Fruit fly (Drosophila melanogaster): ENCODE data around the gene CG14342.

CG14342 gene

dm6 chr2L:1163538-1164143, 40.4 kb upstream of the CG14342 start, which contains the start of gene CG5080:
CG5080 (minus strand) TSS chr2L:1163886.
- no peak for TF ChIP-seq kay (GFP tag; ENCODE audit: borderline replicate concordance)
- TF ChIP-seq tj (GFP tag; optimal IDR thresholded peaks at IDR 0.05) = no peak
- no peak for TF ChIP-seq Crg-1 (GFP tag; optimal IDR thresholded peaks at IDR 0.05)
- no peak for TF ChIP-seq CG12768 (GFP tag; optimal IDR thresholded peaks at IDR 0.05)
- no peak for TF ChIP-seq Mnt (GFP tag; optimal IDR thresholded peaks at IDR 0.05)
- no peak for TF ChIP-seq CG5204 (GFP tag; optimal IDR thresholded peaks at IDR 0.05)
- no peak for TF ChIP-seq cic (GFP tag; optimal IDR thresholded peaks at IDR 0.05)
- TF ChIP-seq bab1 (GFP tag; optimal IDR thresholded peaks at IDR 0.05) = no peak
- TF ChIP-seq CG1620 (GFP tag; optimal IDR thresholded peaks at IDR 0.05) = no peak
- no peak for TF ChIP-seq toe (GFP tag; optimal IDR thresholded peaks at IDR 0.05)
- TF ChIP-seq CG7045 (GFP tag; optimal IDR thresholded peaks at IDR 0.05) = no peak
- no peak for TF ChIP-seq CG11617 (GFP tag; optimal IDR thresholded peaks at IDR 0.05)
- TF ChIP-seq CG7101 (tag; optimal IDR thresholded peaks at IDR 0.05) = no peak
- no peak for TF ChIP-seq ovo (GFP tag; optimal IDR thresholded peaks at IDR 0.05)
- TF ChIP-seq CG14711 (tag; optimal IDR thresholded peaks at IDR 0.05) = no peak
- TF ChIP-seq cnc (optimal IDR thresholded peaks at IDR 0.05) = no peak
- no peak for TF ChIP-seq Hr96 (GFP tag; optimal IDR thresholded peaks at IDR 0.05)
- no peak for TF ChIP-seq pad (GFP tag; optimal IDR thresholded peaks at IDR 0.05)
- TF ChIP-seq CG33017 (tag; optimal IDR thresholded peaks at IDR 0.05) = no peak

- TF ChIP-seq CG7101 (tag; optimal IDR thresholded peaks at IDR 0.05) = no peak
- TF ChIP-seq CG33017 (tag; optimal IDR thresholded peaks at IDR 0.05) = no peak
- no peak for TF ChIP-seq Clk (GFP tag; optimal IDR thresholded peaks at IDR 0.05)
- no peak for TF ChIP-seq CG7045 (GFP tag; optimal IDR thresholded peaks at IDR 0.05)
- TF ChIP-seq ovo (GFP tag; optimal IDR thresholded peaks at IDR 0.05) = peak; percentile 92
- TF ChIP-seq Mnt (GFP tag; optimal IDR thresholded peaks at IDR 0.05) = no peak
- TF ChIP-seq pad (GFP tag; optimal IDR thresholded peaks at IDR 0.05) = no peak
- TF ChIP-seq CG14711 (tag; optimal IDR thresholded peaks at IDR 0.05) = no peak
- no peak for TF ChIP-seq kay (GFP tag; ENCODE audit: borderline replicate concordance)
- no peak for TF ChIP-seq Crg-1 (GFP tag; optimal IDR thresholded peaks at IDR 0.05)
- peak; percentile 13 for TF ChIP-seq bab1 (GFP tag; optimal IDR thresholded peaks at IDR 0.05)
- no peak for TF ChIP-seq CG1620 (GFP tag; optimal IDR thresholded peaks at IDR 0.05)
- no peak for TF ChIP-seq toe (GFP tag; optimal IDR thresholded peaks at IDR 0.05)
- TF ChIP-seq tj (GFP tag; optimal IDR thresholded peaks at IDR 0.05) = peak; percentile 88
- no peak for TF ChIP-seq cnc (optimal IDR thresholded peaks at IDR 0.05)
- TF ChIP-seq CG5204 (GFP tag; optimal IDR thresholded peaks at IDR 0.05) = no peak
- TF ChIP-seq CG11617 (GFP tag; optimal IDR thresholded peaks at IDR 0.05) = no peak
Observed at dm6 chr2L:1164294-1164693, 39.7 kb upstream of the CG14342 start, which contains the start of gene IntS14. IntS14 (plus strand) TSS chr2L:1164443.

- TF ChIP-seq pad (GFP tag; optimal IDR thresholded peaks at IDR 0.05) (no peak), Mnt (GFP tag; optimal IDR thresholded peaks at IDR 0.05) (no peak), kay (GFP tag; ENCODE audit: borderline replicate concordance) (no peak), Hr96 (GFP tag; optimal IDR thresholded peaks at IDR 0.05) (no peak), toe (GFP tag; optimal IDR thresholded peaks at IDR 0.05) (no peak), tj (GFP tag; optimal IDR thresholded peaks at IDR 0.05) (no peak), CG14711 (tag; optimal IDR thresholded peaks at IDR 0.05) (no peak), cic (GFP tag; optimal IDR thresholded peaks at IDR 0.05) (no peak)
Observed at dm6 chr2L:1166326-1166725, 37.7 kb upstream of the CG14342 start, which contains the start of gene CG14341. CG14341 (plus strand) TSS chr2L:1166506.

- TF ChIP-seq Mnt (GFP tag; optimal IDR thresholded peaks at IDR 0.05) (peak; percentile 77), Clk (GFP tag; optimal IDR thresholded peaks at IDR 0.05) (peak; percentile 53), bab1 (GFP tag; optimal IDR thresholded peaks at IDR 0.05) (peak; percentile 69), CG7101 (tag; optimal IDR thresholded peaks at IDR 0.05) (peak; percentile 78), CG5204 (GFP tag; optimal IDR thresholded peaks at IDR 0.05) (no peak), toe (GFP tag; optimal IDR thresholded peaks at IDR 0.05) (peak; percentile 92), cnc (optimal IDR thresholded peaks at IDR 0.05) (no peak), CG33017 (tag; optimal IDR thresholded peaks at IDR 0.05) (peak; percentile 65), pad (GFP tag; optimal IDR thresholded peaks at IDR 0.05) (peak; percentile 62), Hr96 (GFP tag; optimal IDR thresholded peaks at IDR 0.05) (peak; percentile 80), CG1620 (GFP tag; optimal IDR thresholded peaks at IDR 0.05) (peak; percentile 90), tj (GFP tag; optimal IDR thresholded peaks at IDR 0.05) (peak; percentile 89), CG14711 (tag; optimal IDR thresholded peaks at IDR 0.05) (peak; percentile 56), ovo (GFP tag; optimal IDR thresholded peaks at IDR 0.05) (peak; percentile 74), CG12768 (GFP tag; optimal IDR thresholded peaks at IDR 0.05) (peak; percentile 80), kay (GFP tag; ENCODE audit: borderline replicate concordance) (no peak), CG11617 (GFP tag; optimal IDR thresholded peaks at IDR 0.05) (peak; percentile 79), CG7045 (GFP tag; optimal IDR thresholded peaks at IDR 0.05) (peak; percentile 66), Crg-1 (GFP tag; optimal IDR thresholded peaks at IDR 0.05) (peak; percentile 77), cic (GFP tag; optimal IDR thresholded peaks at IDR 0.05) (peak; percentile 92)
Observed at dm6 chr2L:1169867-1170415, 34.1 kb upstream of the CG14342 start, which contains the start of the genes CG31922 and Plap. CG31922 (plus strand) TSS chr2L:1170181. Plap (minus strand) TSS chr2L:1170365.

- TF ChIP-seq CG14711 (tag; optimal IDR thresholded peaks at IDR 0.05) = peak; percentile 78
- peak; percentile 94 for TF ChIP-seq toe (GFP tag; optimal IDR thresholded peaks at IDR 0.05)
- peak; percentile 79 for TF ChIP-seq CG12768 (GFP tag; optimal IDR thresholded peaks at IDR 0.05)
- TF ChIP-seq CG1620 (GFP tag; optimal IDR thresholded peaks at IDR 0.05) = peak; percentile 90
- no peak for TF ChIP-seq kay (GFP tag; ENCODE audit: borderline replicate concordance)
- TF ChIP-seq CG7045 (GFP tag; optimal IDR thresholded peaks at IDR 0.05) = peak; percentile 82
- TF ChIP-seq ovo (GFP tag; optimal IDR thresholded peaks at IDR 0.05) = peak; percentile 87
- no peak for TF ChIP-seq cnc (optimal IDR thresholded peaks at IDR 0.05)
- TF ChIP-seq CG5204 (GFP tag; optimal IDR thresholded peaks at IDR 0.05) = no peak
- TF ChIP-seq CG33017 (tag; optimal IDR thresholded peaks at IDR 0.05) = peak; percentile 78
- peak; percentile 69 for TF ChIP-seq tj (GFP tag; optimal IDR thresholded peaks at IDR 0.05)
- peak; percentile 74 for TF ChIP-seq pad (GFP tag; optimal IDR thresholded peaks at IDR 0.05)
- peak; percentile 81 for TF ChIP-seq CG11617 (GFP tag; optimal IDR thresholded peaks at IDR 0.05)
- TF ChIP-seq Mnt (GFP tag; optimal IDR thresholded peaks at IDR 0.05) = peak; percentile 84
- peak; percentile 90 for TF ChIP-seq Crg-1 (GFP tag; optimal IDR thresholded peaks at IDR 0.05)
- peak; percentile 56 for TF ChIP-seq cic (GFP tag; optimal IDR thresholded peaks at IDR 0.05)
- peak; percentile 93 for TF ChIP-seq Hr96 (GFP tag; optimal IDR thresholded peaks at IDR 0.05)
- TF ChIP-seq CG7101 (tag; optimal IDR thresholded peaks at IDR 0.05) = peak; percentile 86
- peak; percentile 79 for TF ChIP-seq Clk (GFP tag; optimal IDR thresholded peaks at IDR 0.05)
- TF ChIP-seq bab1 (GFP tag; optimal IDR thresholded peaks at IDR 0.05) = peak; percentile 70
Observed at dm6 chr2L:1172704-1173107, 31.3 kb upstream of the CG14342 start, which contains the start of the genes Charon and CG4887. Charon (minus strand) TSS chr2L:1172805. CG4887 (plus strand) TSS chr2L:1173009.

Data from whole organism, adult.